Worm (Caenorhabditis elegans): ENCODE results near the gene F23H12.3.

The F23H12.3 gene

DNA sequence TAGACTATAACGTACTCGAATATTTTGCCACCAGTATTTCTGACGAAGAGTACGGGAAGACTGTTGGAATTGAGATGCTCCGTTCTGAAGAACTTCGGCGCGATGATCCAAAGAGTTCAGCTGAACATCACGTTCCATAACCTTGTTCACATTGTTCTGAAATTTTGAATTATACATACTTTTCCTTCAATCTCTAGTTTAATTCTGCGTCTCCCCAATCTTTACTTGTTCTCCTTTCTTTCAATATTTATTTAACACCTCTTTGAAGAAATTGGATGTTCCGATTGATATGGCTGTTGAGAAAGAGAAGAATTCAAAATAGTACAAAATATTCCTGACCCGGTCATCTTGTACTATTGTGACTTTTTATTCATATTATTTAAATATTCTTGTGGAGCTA, at the start of gene F23H12.3:
F23H12.3 (plus strand) TSS at position 301 of the 400 bp plus-strand sequence.
- no peak for TF ChIP-seq lin-38 (GFP tag; IDR thresholded peaks at IDR 0.05)
- TF ChIP-seq saeg-2 (GFP tag; IDR thresholded peaks at IDR 0.05): no peak
- no peak for TF ChIP-seq vab-7 (GFP tag; IDR thresholded peaks at IDR 0.05)
- no peak for TF ChIP-seq mes-2 (tag; optimal IDR thresholded peaks at IDR 0.05; ENCODE audit: poor library complexity, severe bottlenecking)
- no peak for TF ChIP-seq ceh-32 (tag; optimal IDR thresholded peaks at IDR 0.05; ENCODE audit: poor library complexity)
- TF ChIP-seq pqm-1 (tag; optimal IDR thresholded peaks at IDR 0.05): no peak
- no peak for TF ChIP-seq nhr-10 (tag; optimal IDR thresholded peaks at IDR 0.05)
- no peak for TF ChIP-seq snpc-1.2 (GFP tag; IDR thresholded peaks at IDR 0.05)
- no peak for TF ChIP-seq nhr-25 (tag; optimal IDR thresholded peaks at IDR 0.05; ENCODE audit: borderline replicate concordance, insufficient read depth)
- no peak for TF ChIP-seq R02D3.7 (tag; optimal IDR thresholded peaks at IDR 0.05)
- no peak for TF ChIP-seq hlh-30 (tag; optimal IDR thresholded peaks at IDR 0.05; ENCODE audit: insufficient read depth)
- no peak for TF ChIP-seq ceh-44 (GFP tag; IDR thresholded peaks at IDR 0.05)

DNA sequence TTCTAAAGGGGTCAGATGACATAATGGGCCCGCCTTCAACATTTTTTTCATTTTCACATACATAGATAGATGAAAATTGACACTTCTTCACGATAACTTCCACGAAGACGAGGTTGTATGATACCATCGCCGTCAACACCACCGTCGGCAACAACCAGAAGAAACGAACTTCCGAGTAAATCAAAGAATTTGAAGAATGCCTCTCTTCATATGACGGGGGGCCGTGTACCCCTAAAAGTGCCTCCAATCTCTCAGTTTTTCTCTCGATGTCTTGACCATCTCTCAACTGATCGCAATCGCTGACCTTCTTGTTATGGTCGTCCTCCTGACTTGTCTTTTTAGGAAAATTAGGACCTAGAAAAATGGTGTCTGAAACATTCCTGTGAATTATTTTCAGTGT, 49.4 kb upstream of the F23H12.3 start:
- TF ChIP-seq nhr-28 (tag; optimal IDR thresholded peaks at IDR 0.05) (no peak), lin-15B (tag; optimal IDR thresholded peaks at IDR 0.05) (no peak), vab-7 (GFP tag; IDR thresholded peaks at IDR 0.05) (no peak), dmd-8 (GFP tag; IDR thresholded peaks at IDR 0.05) (no peak), rbr-2 (tag; optimal IDR thresholded peaks at IDR 0.05) (no peak), nhr-76 (tag; optimal IDR thresholded peaks at IDR 0.05) (no peak), lir-3 (tag; optimal IDR thresholded peaks at IDR 0.05) (no peak), T20F7.1 (GFP tag; optimal IDR thresholded peaks at IDR 0.05) (no peak), nhr-102 (tag; optimal IDR thresholded peaks at IDR 0.05) (no peak)

DNA sequence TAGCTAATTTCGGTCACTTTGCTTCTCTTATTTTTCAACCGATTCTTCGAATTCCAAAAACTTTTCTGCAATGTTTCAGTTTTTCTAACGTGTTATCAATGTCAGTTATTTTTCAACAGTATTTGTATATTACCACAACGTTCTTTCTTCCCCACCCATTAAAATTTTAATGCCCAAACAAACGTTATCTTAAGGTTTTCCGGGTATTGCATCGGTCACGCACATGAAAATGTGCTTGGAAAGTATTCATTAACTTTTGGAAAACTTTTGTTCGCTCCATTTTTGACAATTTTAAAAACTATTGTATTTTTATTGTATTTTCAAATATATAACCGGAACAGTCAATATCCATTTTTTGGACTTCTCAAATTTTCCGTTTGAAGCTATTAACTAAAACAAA, 48.8 kb upstream of the F23H12.3 start:
- TF ChIP-seq lin-15B (tag; optimal IDR thresholded peaks at IDR 0.05) (no peak), F26F4.8 (GFP tag; conservative IDR thresholded peaks at IDR 0.05) (no peak), snpc-1.2 (GFP tag; IDR thresholded peaks at IDR 0.05) (no peak), Y48G9A.11 (GFP tag; IDR thresholded peaks at IDR 0.05) (no peak), hif-1 (tag; optimal IDR thresholded peaks at IDR 0.05) (no peak), fkh-10 (GFP tag; optimal IDR thresholded peaks at IDR 0.05) (no peak), ceh-82 (tag; optimal IDR thresholded peaks at IDR 0.05) (no peak), nhr-28 (tag; optimal IDR thresholded peaks at IDR 0.05) (peak; percentile 29), nhr-76 (tag; optimal IDR thresholded peaks at IDR 0.05) (no peak), jun-1 (tag; optimal IDR thresholded peaks at IDR 0.05) (no peak), spr-1 (tag; optimal IDR thresholded peaks at IDR 0.05) (no peak), dmd-6 (GFP tag; IDR thresholded peaks at IDR 0.05) (0 out of 2 replicates have a peak, but pooled peaks have one; percentile 25), lin-29 (GFP tag; IDR thresholded peaks at IDR 0.05) (no peak), ama-1 (optimal IDR thresholded peaks at IDR 0.05) (no peak), dve-1 (tag; optimal IDR thresholded peaks at IDR 0.05; ENCODE audit: insufficient read depth) (peak; percentile 22), dmd-8 (GFP tag; IDR thresholded peaks at IDR 0.05) (no peak), php-3 (GFP tag; IDR thresholded peaks at IDR 0.05) (no peak), T20F7.1 (GFP tag; optimal IDR thresholded peaks at IDR 0.05) (no peak), F10B5.3 (tag; optimal IDR thresholded peaks at IDR 0.05) (no peak), lin-1 (GFP tag; IDR thresholded peaks at IDR 0.05) (no peak), mes-2 (tag; optimal IDR thresholded peaks at IDR 0.05; ENCODE audit: poor library complexity, severe bottlenecking) (no peak), zfp-2 (tag; optimal IDR thresholded peaks at IDR 0.05) (no peak), unc-39 (tag; optimal IDR thresholded peaks at IDR 0.05) (no peak), snpc-4 (tag; optimal IDR thresholded peaks at IDR 0.05) (no peak), ceh-20 (GFP tag; IDR thresholded peaks at IDR 0.05) (no peak), lsy-2 (tag; optimal IDR thresholded peaks at IDR 0.05) (no peak), mxl-2 (GFP tag; conservative IDR thresholded peaks at IDR 0.05) (no peak), fos-1 (tag; optimal IDR thresholded peaks at IDR 0.05) (no peak), F37D6.2 (tag; optimal IDR thresholded peaks at IDR 0.05) (no peak), F44E2.7 (GFP tag; IDR thresholded peaks at IDR 0.05) (no peak), duxl-1 (tag; optimal IDR thresholded peaks at IDR 0.05; ENCODE audit: poor library complexity) (no peak), saeg-2 (GFP tag; IDR thresholded peaks at IDR 0.05) (no peak), nhr-111 (GFP tag; optimal IDR thresholded peaks at IDR 0.05) (no peak), ceh-32 (tag; optimal IDR thresholded peaks at IDR 0.05; ENCODE audit: poor library complexity) (no peak), tra-1 (GFP tag; IDR thresholded peaks at IDR 0.05) (no peak), lin-13 (GFP tag; optimal IDR thresholded peaks at IDR 0.05) (no peak)
